Worm (Caenorhabditis elegans) whole organism, late embryonic: ENCODE data around the gene dnj-3.
"Not testable (repeated sequence)": the region's sequence is repeated elsewhere in the genome, so short reads cannot be mapped to it uniquely, and the experiment has no call there.

Experiments used
- C08G9.2 ChIP-seq: sonication (generic microtip); optimal IDR thresholded peaks from 2 replicates; lab custom pipeline; 2016; ENCODE audit warnings: mild to moderate bottlenecking, missing genetic modification characterization, moderate library complexity, missing compliant biosample characterization
- C38D4.7 ChIP-seq: fragments of 200-800 bp; sonication (Bioruptor generic); optimal IDR thresholded peaks from 2 replicates; lab custom pipeline; 2018; ENCODE audit warnings: mild to moderate bottlenecking, missing genetic modification characterization, moderate library complexity, missing compliant biosample characterization
- ama-1 ChIP-seq: fragments of 150-350 bp; optimal IDR thresholded peaks from 2 replicates; lab custom pipeline; 2014
- ceh-19 ChIP-seq: fragments of 200-800 bp; sonication (Bioruptor generic); optimal IDR thresholded peaks from 2 replicates; lab custom pipeline; 2018; ENCODE audit warnings: mild to moderate bottlenecking, missing genetic modification characterization, missing compliant biosample characterization
- ceh-30 ChIP-seq: fragments of 150-350 bp; optimal IDR thresholded peaks from 2 replicates; lab custom pipeline; 2014; ENCODE audit warnings: missing biosample characterization, missing genetic modification characterization
- ceh-31 ChIP-seq: sonication (generic microtip); optimal IDR thresholded peaks from 2 replicates; lab custom pipeline; 2016; ENCODE audit warnings: missing genetic modification characterization, missing compliant biosample characterization
- ceh-45 ChIP-seq: fragments of 200-800 bp; sonication (Bioruptor generic); IDR thresholded peaks from 2 replicates; pipeline ENCODE4 v1.3.6; 2022; ENCODE audit warnings: missing genetic modification reagents, missing genetic modification characterization, missing compliant biosample characterization
- che-1 ChIP-seq: sonication (generic microtip); optimal IDR thresholded peaks from 2 replicates; lab custom pipeline; 2016; ENCODE audit warnings: mild to moderate bottlenecking, missing genetic modification characterization, missing compliant biosample characterization
- elt-2 ChIP-seq: sonication (generic microtip); optimal IDR thresholded peaks from 2 replicates; lab custom pipeline; 2016; ENCODE audit warnings: missing genetic modification reagents, missing genetic modification characterization, missing compliant biosample characterization
- fax-1 ChIP-seq: sonication (generic microtip); optimal IDR thresholded peaks from 2 replicates; lab custom pipeline; 2016; ENCODE audit warnings: missing genotype, missing genetic modification characterization, missing compliant biosample characterization
- gmeb-2 ChIP-seq: sonication (generic microtip); optimal IDR thresholded peaks from 2 replicates; lab custom pipeline; 2016; ENCODE audit warnings: missing genetic modification characterization, inconsistent platforms, missing compliant biosample characterization
- hlh-13 ChIP-seq: fragments of 200-800 bp; sonication (Bioruptor generic); optimal IDR thresholded peaks from 2 replicates; lab custom pipeline; 2018; ENCODE audit warnings: mild to moderate bottlenecking, missing genetic modification characterization, missing compliant biosample characterization
- hlh-15 ChIP-seq: sonication (generic microtip); optimal IDR thresholded peaks from 2 replicates; lab custom pipeline; 2016; ENCODE audit warnings: missing genetic modification characterization, missing compliant biosample characterization
- hlh-30 ChIP-seq: sonication (generic microtip); optimal IDR thresholded peaks from 2 replicates; lab custom pipeline; 2017; ENCODE audit warnings: antibody characterized with exemption, missing genetic modification characterization, missing compliant biosample characterization; ENCODE audit not compliant: insufficient read depth
- hlh-8 ChIP-seq: sonication (generic microtip); optimal IDR thresholded peaks from 2 replicates; lab custom pipeline; 2016; ENCODE audit warnings: missing genotype, missing genetic modification characterization, missing compliant biosample characterization
- lim-6 ChIP-seq: sonication (generic microtip); optimal IDR thresholded peaks from 2 replicates; lab custom pipeline; 2016; ENCODE audit warnings: missing genetic modification characterization, missing compliant biosample characterization
- lin-11 ChIP-seq: fragments of 200-800 bp; sonication (Bioruptor generic); optimal IDR thresholded peaks from 2 replicates; lab custom pipeline; 2018; ENCODE audit warnings: mild to moderate bottlenecking, missing genetic modification characterization, missing compliant biosample characterization
- madf-2 ChIP-seq: sonication (generic microtip); optimal IDR thresholded peaks from 2 replicates; lab custom pipeline; 2017; ENCODE audit warnings: missing genetic modification characterization, missing compliant biosample characterization
- nhr-11 ChIP-seq: fragments of 150-350 bp; optimal IDR thresholded peaks from 2 replicates; lab custom pipeline; 2014; ENCODE audit warnings: missing biosample characterization, missing genetic modification characterization
- nhr-232 ChIP-seq: sonication (generic microtip); optimal IDR thresholded peaks from 2 replicates; lab custom pipeline; 2016; ENCODE audit warnings: missing genetic modification characterization, missing compliant biosample characterization
- npax-4 ChIP-seq: sonication (generic microtip); optimal IDR thresholded peaks from 2 replicates; lab custom pipeline; 2016; ENCODE audit warnings: missing genetic modification characterization, missing compliant biosample characterization
- pqm-1 ChIP-seq: sonication (generic microtip); optimal IDR thresholded peaks from 2 replicates; lab custom pipeline; 2016; ENCODE audit warnings: missing genetic modification characterization, missing compliant biosample characterization
- rnt-1 ChIP-seq: sonication (generic microtip); optimal IDR thresholded peaks from 2 replicates; lab custom pipeline; 2016; ENCODE audit warnings: missing genetic modification characterization, missing compliant biosample characterization
- sdc-2 ChIP-seq: sonication (generic microtip); optimal IDR thresholded peaks from 2 replicates; lab custom pipeline; 2016; ENCODE audit warnings: missing genotype, missing genetic modification characterization, missing compliant biosample characterization
- sox-4 ChIP-seq: sonication (generic microtip); optimal IDR thresholded peaks from 2 replicates; lab custom pipeline; 2017; ENCODE audit warnings: mild to moderate bottlenecking, missing genetic modification characterization, inconsistent platforms, missing compliant biosample characterization
- syd-9 ChIP-seq: sonication (generic microtip); optimal IDR thresholded peaks from 2 replicates; lab custom pipeline; 2016; ENCODE audit warnings: mild to moderate bottlenecking, missing genetic modification characterization, moderate library complexity, missing compliant biosample characterization
- tbx-2 ChIP-seq: sonication (generic microtip); optimal IDR thresholded peaks from 2 replicates; lab custom pipeline; 2016; ENCODE audit warnings: missing genetic modification characterization, missing compliant biosample characterization
- tbx-7 ChIP-seq: sonication (generic microtip); optimal IDR thresholded peaks from 2 replicates; lab custom pipeline; 2016; ENCODE audit warnings: missing genotype, missing genetic modification characterization, missing compliant biosample characterization
- ttx-3 ChIP-seq: sonication (generic microtip); optimal IDR thresholded peaks from 2 replicates; lab custom pipeline; 2016; ENCODE audit warnings: missing genetic modification reagents, missing genetic modification characterization, missing compliant biosample characterization
- unc-55 ChIP-seq: sonication (generic microtip); optimal IDR thresholded peaks from 2 replicates; lab custom pipeline; 2017; ENCODE audit warnings: missing biosample characterization, missing genetic modification reagents, missing genetic modification characterization
- unc-86 ChIP-seq: sonication (generic microtip); optimal IDR thresholded peaks from 2 replicates; lab custom pipeline; 2016; ENCODE audit warnings: missing genetic modification characterization, missing compliant biosample characterization

The dnj-3 gene

DNA sequence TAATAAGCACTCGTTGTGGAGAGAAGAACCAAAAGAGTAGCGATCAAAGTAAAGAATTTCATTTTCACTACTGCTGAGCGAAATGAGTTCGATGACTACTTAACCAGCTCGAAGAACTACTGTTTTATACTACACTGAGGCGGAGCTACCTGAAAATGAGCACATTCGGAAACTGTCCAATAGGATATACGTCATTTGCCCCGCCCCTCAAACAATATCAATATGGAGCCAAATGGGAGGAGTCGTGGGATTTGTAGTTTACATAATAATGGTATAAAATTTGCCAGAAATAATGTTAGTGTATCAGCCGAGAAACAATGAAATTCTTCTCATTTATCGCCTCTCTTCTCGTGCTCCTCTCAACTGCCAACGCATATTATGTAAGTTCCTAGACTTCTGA is 21.0 kb downstream of the dnj-3 start, which contains the start of the genes C01G10.5 and C01G10.4:
Gene C01G10.5, minus strand, starts transcription at position 101 of the 400 bp plus-strand sequence.
Gene C01G10.4, plus strand, starts transcription at position 303 of the 400 bp plus-strand sequence.
- TF ChIP-seq ceh-31 (no peak), gmeb-2 (no peak), sox-4 (no peak), che-1 (tag; lab: Kevin White, UChicago) (no peak), lin-11 (tag; lab: Kevin White, UChicago) (no peak), unc-86 (tag; lab: Kevin White, UChicago) (no peak), pqm-1 (tag; lab: Kevin White, UChicago) (no peak), npax-4 (tag; lab: Kevin White, UChicago) (no peak), hlh-30 (tag; lab: Kevin White, UChicago) (no peak), C08G9.2 (tag; lab: Kevin White, UChicago) (no peak), hlh-13 (no peak), ttx-3 (tag; lab: Kevin White, UChicago) (no peak)

DNA sequence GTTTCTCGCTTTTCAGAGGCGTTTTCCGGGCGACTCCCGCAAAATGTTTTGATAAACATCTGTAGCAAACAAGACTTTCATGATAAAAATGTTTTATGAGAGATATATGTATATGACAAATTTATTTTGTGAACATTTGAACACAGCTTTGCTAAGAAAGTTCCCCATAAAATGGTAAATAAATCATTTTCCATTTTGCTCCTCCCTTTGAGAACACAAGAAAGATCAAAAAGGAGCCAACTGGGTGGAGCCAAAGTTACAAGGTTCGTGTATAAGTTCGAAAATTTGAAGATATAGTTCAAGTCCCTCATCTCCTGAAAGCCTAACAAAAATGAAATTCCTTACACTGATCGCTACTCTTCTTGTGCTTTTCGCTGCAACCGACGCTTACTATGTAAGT is 22.0 kb downstream of the dnj-3 start, which contains the start of gene C01G10.17:
Gene C01G10.17, plus strand, starts transcription at position 301 of the 400 bp plus-strand sequence.
- TF ChIP-seq hlh-13, result no peak

DNA sequence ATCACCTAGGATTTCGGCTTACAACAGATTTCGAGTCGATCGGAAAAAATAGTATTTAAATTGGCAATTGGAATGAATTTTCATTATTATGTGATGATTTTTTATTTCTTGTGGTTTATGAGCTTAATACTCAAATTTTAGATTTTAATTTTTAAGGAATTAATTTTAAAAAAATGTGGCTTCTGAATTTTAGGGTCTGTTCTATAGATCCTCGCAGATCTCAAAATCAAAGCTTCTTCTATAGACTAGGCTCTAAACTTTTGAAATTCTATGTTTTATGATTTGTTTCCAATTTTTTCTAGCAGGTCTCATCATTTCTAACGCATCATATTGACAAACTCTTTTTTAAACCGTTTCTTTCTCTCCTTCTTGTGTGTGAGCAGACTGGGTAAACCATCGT is 24.2 kb downstream of the dnj-3 start, which contains the start of gene txt-12:
Gene txt-12, plus strand, starts transcription at position 301 of the 400 bp plus-strand sequence.
- TF ChIP-seq unc-55 (GFP tag; lab: Kevin White, UChicago) (no peak), C38D4.7 (GFP tag; lab: Kevin White, UChicago) (no peak), syd-9 (no peak), hlh-8 (no peak), madf-2 (tag; lab: Kevin White, UChicago) (no peak), hlh-15 (no peak), ama-1 (lab: Kevin White, UChicago) (no peak), nhr-232 (tag; lab: Kevin White, UChicago) (no peak)

DNA sequence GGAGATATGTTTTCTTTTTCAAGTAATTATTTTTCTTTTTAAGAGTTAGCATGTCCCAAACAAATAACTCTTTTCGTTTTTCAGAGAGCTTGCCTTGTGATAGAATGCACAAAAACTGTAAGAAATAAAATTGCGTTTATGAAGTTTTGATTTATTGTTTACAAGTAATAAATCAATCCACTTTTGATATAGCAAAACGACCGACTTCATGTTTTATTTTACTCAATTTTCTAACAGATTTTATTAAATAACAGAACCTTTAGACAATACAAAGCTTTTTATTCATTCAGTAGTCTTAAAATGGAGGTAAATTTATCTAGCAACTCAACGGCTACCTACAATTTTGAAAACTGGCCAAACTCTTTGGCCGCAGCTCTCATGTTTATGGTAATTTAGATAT is 26.3 kb downstream of the dnj-3 start, which contains the start of gene srx-78:
Gene srx-78, plus strand, starts transcription at position 301 of the 400 bp plus-strand sequence.
- TF ChIP-seq rnt-1 (tag; lab: Kevin White, UChicago), result no peak
- TF ChIP-seq hlh-13, result no peak
- no peak for TF ChIP-seq unc-86 (tag; lab: Kevin White, UChicago)
- TF ChIP-seq lim-6 (tag; lab: Kevin White, UChicago), result no peak

DNA sequence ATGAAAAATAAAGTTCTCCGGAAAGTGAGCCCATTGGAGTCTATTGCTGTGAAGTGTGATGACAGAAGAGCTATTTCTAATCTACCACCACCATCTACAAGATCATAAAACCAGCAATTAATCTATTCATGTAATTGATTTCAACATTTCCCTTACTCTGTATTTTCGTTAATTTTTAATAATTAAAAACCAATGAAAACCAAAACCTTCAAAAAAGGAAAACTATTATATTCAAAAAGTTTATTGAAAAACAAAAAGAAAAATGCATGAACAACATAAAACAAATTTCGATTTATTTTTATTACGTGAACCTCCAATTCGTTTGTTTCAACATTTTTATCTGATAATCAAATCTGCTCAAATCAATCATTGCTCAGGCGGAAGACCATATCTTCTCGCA is 31.0 kb downstream of the dnj-3 start, which contains the start of gene C01G10.1:
Gene C01G10.1, plus strand, starts transcription at position 301 of the 400 bp plus-strand sequence.
- no peak for TF ChIP-seq ttx-3 (tag; lab: Kevin White, UChicago)
- no peak for TF ChIP-seq ceh-45 (GFP tag; lab: Robert Waterston, UW)
- no peak for TF ChIP-seq sox-4
- no peak for TF ChIP-seq madf-2 (tag; lab: Kevin White, UChicago)
- TF ChIP-seq tbx-7, result no peak
- no peak for TF ChIP-seq fax-1 (tag; lab: Kevin White, UChicago)
- no peak for TF ChIP-seq ceh-30
- no peak for TF ChIP-seq tbx-2 (tag; lab: Kevin White, UChicago)
- no peak for TF ChIP-seq sdc-2 (tag; lab: Kevin White, UChicago)
- TF ChIP-seq elt-2 (tag; lab: Kevin White, UChicago), result no peak
- TF ChIP-seq ceh-19 (GFP tag; lab: Kevin White, UChicago), result no peak

DNA sequence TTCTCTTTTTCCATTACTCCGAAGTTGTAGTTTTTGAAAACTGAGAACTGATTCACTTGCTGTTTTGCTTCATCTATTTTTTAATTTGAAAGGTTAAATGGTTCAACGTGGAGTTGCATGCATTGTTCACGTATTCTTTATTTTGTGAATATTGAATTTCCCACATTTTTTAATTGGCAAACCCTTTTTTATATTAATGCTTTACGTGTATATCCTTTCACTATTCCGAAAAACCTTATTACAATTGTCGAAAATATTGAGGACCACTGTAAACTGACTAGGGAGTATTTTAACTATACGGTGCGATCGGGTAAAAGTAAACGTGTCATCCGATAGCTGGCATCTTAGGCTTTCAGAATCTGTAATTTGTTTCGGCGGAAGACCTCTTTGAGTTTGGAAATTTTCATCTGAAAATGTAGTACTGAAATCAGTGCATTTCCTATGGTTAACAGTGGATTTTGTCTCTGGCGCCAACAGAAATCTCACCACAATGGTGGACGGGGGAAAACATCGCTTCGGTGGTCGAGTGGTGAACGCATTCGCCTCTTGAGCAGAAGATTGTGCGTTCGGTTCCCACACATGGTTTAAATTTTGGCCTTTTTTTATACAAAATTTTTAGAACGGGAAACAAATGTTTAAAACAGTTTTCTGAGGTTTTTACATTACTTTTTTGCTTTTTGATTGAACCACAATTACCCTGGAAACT is 37.6 kb downstream of the dnj-3 start, which contains the start of gene C01G10.14:
Gene C01G10.14, minus strand, starts transcription at position 51 of the 706 bp plus-strand sequence.
- TF ChIP-seq hlh-30 (tag; lab: Kevin White, UChicago); nhr-11; gmeb-2: not testable (repeated sequence)
